Worm (Caenorhabditis elegans) whole organism, L1 larva: Measurements from ENCODE around the gene B0244.16.

Experiments
- C04F5.9 ChIP-seq: sonication (generic microtip); optimal IDR thresholded peaks from 2 replicates; lab custom pipeline; 2016; ENCODE audit warnings: missing genetic modification characterization, missing compliant biosample characterization
- C16A3.4 ChIP-seq: fragments of 150-350 bp; optimal IDR thresholded peaks from 2 replicates; lab custom pipeline; 2014; ENCODE audit warnings: missing biosample characterization, missing genetic modification characterization
- F16B12.6 ChIP-seq: fragments of 150-350 bp; optimal IDR thresholded peaks from 2 replicates; lab custom pipeline; 2014; ENCODE audit warnings: missing biosample characterization, missing genetic modification characterization
- aha-1 ChIP-seq: fragments of 150-350 bp; optimal IDR thresholded peaks from 2 replicates; lab custom pipeline; 2014; ENCODE audit warnings: missing biosample characterization, missing genetic modification characterization
- alr-1 ChIP-seq: fragments of 200-800 bp; sonication (Bioruptor generic); optimal IDR thresholded peaks from 2 replicates; lab custom pipeline; 2018; ENCODE audit warnings: borderline replicate concordance, mild to moderate bottlenecking, missing genetic modification characterization, missing compliant biosample characterization
- ceh-82 ChIP-seq, 3 experiments: fragments of 150-350 bp in 1 of 3; sonication (generic microtip) in 2 of 3; optimal IDR thresholded peaks; 2 replicates each; lab custom pipeline; 2014 to 2017; ENCODE audit warnings: missing biosample characterization in 3 of 3, missing genetic modification characterization in 3 of 3
- ceh-88 ChIP-seq: fragments of 200-800 bp; sonication (Bioruptor generic); IDR thresholded peaks from 2 replicates; pipeline ENCODE4 v1.3.6; 2022; ENCODE audit warnings: missing genetic modification characterization, missing compliant biosample characterization
- ces-1 ChIP-seq: fragments of 150-350 bp; optimal IDR thresholded peaks from 2 replicates; lab custom pipeline; 2014; ENCODE audit warnings: missing biosample characterization, missing genetic modification reagents, missing genetic modification characterization
- dpl-1 ChIP-seq, 3 experiments: fragments of 150-350 bp in 2 of 3; sonication (generic microtip) in 1 of 3; optimal IDR thresholded peaks; 2 replicates each; lab custom pipeline; 2014 to 2017; ENCODE audit warnings: missing biosample characterization in 3 of 3, missing genetic modification characterization in 3 of 3, missing genetic modification reagents in 3 of 3
- dsc-1 ChIP-seq: sonication (generic microtip); optimal IDR thresholded peaks from 2 replicates; lab custom pipeline; 2016; ENCODE audit warnings: mild to moderate bottlenecking, missing genetic modification characterization, missing compliant biosample characterization
- efl-1 ChIP-seq, 4 experiments: fragments of 150-350 bp; optimal IDR thresholded peaks in 3 of 4; peaks in 1 of 4; 1 replicate in 1 of 4; 2 replicates in 3 of 4; lab custom pipeline; 2014; ENCODE audit warnings: missing biosample characterization in 2 of 4, missing genetic modification characterization in 2 of 4, missing genetic modification reagents in 2 of 4
- elt-3 ChIP-seq, 6 experiments: fragments of 150-350 bp in 1 of 6; sonication (generic microtip); optimal IDR thresholded peaks; 2 replicates each; lab custom pipeline; 2017 to 2018; ENCODE audit warnings: missing biosample characterization in 6 of 6, missing genetic modification characterization in 6 of 6, inconsistent platforms in 1 of 6
- fkh-10 ChIP-seq: sonication (generic microtip); optimal IDR thresholded peaks from 2 replicates; lab custom pipeline; 2017; ENCODE audit warnings: missing biosample characterization, missing genetic modification reagents, missing genetic modification characterization
- fkh-4 ChIP-seq: sonication (generic microtip); optimal IDR thresholded peaks from 2 replicates; lab custom pipeline; 2016; ENCODE audit warnings: missing compliant biosample characterization, missing genetic modification characterization, borderline replicate concordance
- fkh-8 ChIP-seq: sonication (generic microtip); optimal IDR thresholded peaks from 2 replicates; lab custom pipeline; 2016; ENCODE audit warnings: mild to moderate bottlenecking, missing genetic modification characterization, missing compliant biosample characterization
- grh-1 ChIP-seq: fragments of 200-800 bp; sonication (Bioruptor generic); IDR thresholded peaks from 2 replicates; pipeline ENCODE4 v1.3.6; 2022; ENCODE audit warnings: missing genetic modification reagents, missing genetic modification characterization, missing compliant biosample characterization
- irx-1 ChIP-seq: sonication (generic microtip); optimal IDR thresholded peaks from 2 replicates; lab custom pipeline; 2016; ENCODE audit warnings: missing genetic modification characterization, missing compliant biosample characterization
- isw-1 ChIP-seq: fragments of 200-800 bp; sonication (Bioruptor generic); IDR thresholded peaks from 2 replicates; pipeline ENCODE4 v1.3.6; 2022; ENCODE audit warnings: missing genetic modification characterization, missing compliant biosample characterization
- lin-14 ChIP-seq: fragments of 200-800 bp; sonication (Bioruptor generic); optimal IDR thresholded peaks from 2 replicates; lab custom pipeline; 2018; ENCODE audit warnings: mild to moderate bottlenecking, missing genetic modification characterization, moderate library complexity, missing compliant biosample characterization
- lin-35 ChIP-seq, 2 experiments: fragments of 150-350 bp; optimal IDR thresholded peaks; 2 replicates each; lab custom pipeline; 2014; ENCODE audit warnings: missing biosample characterization in 2 of 2, missing genetic modification characterization in 2 of 2, missing genetic modification reagents in 2 of 2
- lsy-2 ChIP-seq, 2 experiments: fragments of 150-350 bp; optimal IDR thresholded peaks; 2 replicates each; lab custom pipeline; 2014; ENCODE audit warnings: missing biosample characterization in 2 of 2, missing genetic modification characterization in 2 of 2
- mdl-1 ChIP-seq, 2 experiments: fragments of 150-350 bp; optimal IDR thresholded peaks; 2 replicates each; lab custom pipeline; 2014 to 2017; ENCODE audit warnings: missing biosample characterization in 2 of 2, missing genetic modification characterization in 2 of 2, inconsistent platforms in 1 of 2
- mep-1 ChIP-seq: fragments of 150-350 bp; optimal IDR thresholded peaks from 2 replicates; lab custom pipeline; 2014; ENCODE audit warnings: missing biosample characterization, missing genetic modification characterization
- nhr-11 ChIP-seq: fragments of 150-350 bp; optimal IDR thresholded peaks from 2 replicates; lab custom pipeline; 2014; ENCODE audit warnings: missing biosample characterization, missing genetic modification characterization
- nhr-12 ChIP-seq: sonication (generic microtip); optimal IDR thresholded peaks from 2 replicates; lab custom pipeline; 2017; ENCODE audit warnings: missing biosample characterization, missing genetic modification characterization
- nhr-20 ChIP-seq: sonication (generic microtip); optimal IDR thresholded peaks from 2 replicates; lab custom pipeline; 2016; ENCODE audit warnings: mild to moderate bottlenecking, missing genetic modification characterization, missing compliant biosample characterization
- nhr-76 ChIP-seq: sonication (generic microtip); optimal IDR thresholded peaks from 2 replicates; lab custom pipeline; 2017; ENCODE audit warnings: missing biosample characterization, missing genetic modification characterization
- pax-3 ChIP-seq: fragments of 200-800 bp; sonication (Bioruptor generic); optimal IDR thresholded peaks from 2 replicates; lab custom pipeline; 2018; ENCODE audit warnings: mild to moderate bottlenecking, missing genetic modification characterization, moderate library complexity, missing compliant biosample characterization
- pqm-1 ChIP-seq: sonication (generic microtip); optimal IDR thresholded peaks from 3 replicates; lab custom pipeline; 2017; ENCODE audit warnings: missing biosample characterization, missing genetic modification characterization
- rnt-1 ChIP-seq: sonication (generic microtip); optimal IDR thresholded peaks from 2 replicates; lab custom pipeline; 2016; ENCODE audit warnings: mild to moderate bottlenecking, missing genetic modification characterization, moderate library complexity, missing compliant biosample characterization
- skn-1 ChIP-seq: fragments of 150-350 bp; optimal IDR thresholded peaks from 2 replicates; lab custom pipeline; 2014; ENCODE audit warnings: missing biosample characterization, missing genetic modification characterization
- snpc-4 ChIP-seq: fragments of 150-350 bp; optimal IDR thresholded peaks from 2 replicates; lab custom pipeline; 2014; ENCODE audit warnings: missing biosample characterization, missing genetic modification characterization
- snu-23 ChIP-seq: sonication (generic microtip); optimal IDR thresholded peaks from 2 replicates; lab custom pipeline; 2016; ENCODE audit warnings: missing genetic modification characterization, missing compliant biosample characterization
- sup-37 ChIP-seq: fragments of 200-800 bp; sonication (Bioruptor generic); optimal IDR thresholded peaks from 2 replicates; lab custom pipeline; 2018; ENCODE audit warnings: mild to moderate bottlenecking, missing genetic modification characterization, missing compliant biosample characterization
- tbx-2 ChIP-seq: sonication (generic microtip); optimal IDR thresholded peaks from 2 replicates; lab custom pipeline; 2016; ENCODE audit warnings: missing genetic modification characterization, missing compliant biosample characterization
- tlp-1 ChIP-seq: fragments of 150-350 bp; optimal IDR thresholded peaks from 2 replicates; lab custom pipeline; 2014; ENCODE audit warnings: missing biosample characterization, missing genetic modification characterization
- unc-130 ChIP-seq: fragments of 150-350 bp; optimal IDR thresholded peaks from 2 replicates; lab custom pipeline; 2017; ENCODE audit warnings: missing biosample characterization, missing genetic modification characterization, inconsistent platforms
- unc-30 ChIP-seq: sonication (generic microtip); optimal IDR thresholded peaks from 2 replicates; lab custom pipeline; 2017; ENCODE audit warnings: missing biosample characterization, missing genetic modification characterization
- unc-62 ChIP-seq: fragments of 150-350 bp; optimal IDR thresholded peaks from 2 replicates; lab custom pipeline; 2014; ENCODE audit warnings: missing biosample characterization, missing genetic modification reagents, missing genetic modification characterization
- zag-1 ChIP-seq: fragments of 150-350 bp; optimal IDR thresholded peaks from 2 replicates; lab custom pipeline; 2014; ENCODE audit warnings: missing biosample characterization, missing genetic modification characterization
- zip-4 ChIP-seq: fragments of 200-800 bp; sonication (Bioruptor generic); optimal IDR thresholded peaks from 2 replicates; lab custom pipeline; 2018; ENCODE audit warnings: mild to moderate bottlenecking, missing genetic modification characterization, moderate library complexity, missing compliant biosample characterization
- ztf-11 ChIP-seq, 2 experiments: sonication (generic microtip); optimal IDR thresholded peaks; 2 replicates each; lab custom pipeline; 2016 to 2017; ENCODE audit warnings: missing genetic modification characterization in 2 of 2, missing biosample characterization in 1 of 2, missing compliant biosample characterization in 1 of 2

Gene B0244.16

ce11 chrIII:5721888-5722287 lies 18.9 kb upstream of the B0244.16 start (continued):
- TF ChIP-seq ceh-82 (tag; optimal IDR thresholded peaks at IDR 0.05; lab: Kevin White, UChicago) (peak; percentile 45 to 66 (median 60)), irx-1 (tag; lab: Kevin White, UChicago) (peak; percentile 92), nhr-12 (tag; lab: Kevin White, UChicago) (no peak), mdl-1 (tag; optimal IDR thresholded peaks at IDR 0.05; lab: Kevin White, UChicago) (peak in 1 of 2 experiments; percentile 21), pax-3 (tag; lab: Kevin White, UChicago) (peak; percentile 86), fkh-4 (tag; lab: Kevin White, UChicago) (peak; percentile 93), ceh-88 (GFP tag; lab: Robert Waterston, UW) (no peak), mep-1 (tag; lab: Kevin White, UChicago) (no peak), sup-37 (peak; percentile 52), nhr-11 (tag; lab: Kevin White, UChicago) (peak; percentile 34), fkh-10 (GFP tag; lab: Kevin White, UChicago) (peak; percentile 34), rnt-1 (tag; lab: Kevin White, UChicago) (peak; percentile 98)

ce11 chrIII:5722550-5722949 lies 18.2 kb upstream of the B0244.16 start, which contains the start of gene wrm-1:
TSS of gene wrm-1 (plus strand) at chrIII:5722850.
- no peak for TF ChIP-seq alr-1 (tag; lab: Kevin White, UChicago)
- TF ChIP-seq isw-1 (GFP tag; lab: Robert Waterston, UW): no peak
- no peak for TF ChIP-seq dsc-1 (tag; lab: Kevin White, UChicago)
- no peak for TF ChIP-seq aha-1 (tag; lab: Kevin White, UChicago)
- TF ChIP-seq dpl-1 (GFP tag; optimal IDR thresholded peaks at IDR 0.05; lab: Kevin White, UChicago): no peak

ce11 chrIII:5727827-5728226 lies 12.9 kb upstream of the B0244.16 start, which contains the start of gene egg-1:
TSS of gene egg-1 (plus strand) at chrIII:5728180.
- no peak for TF ChIP-seq lin-35 (GFP tag; optimal IDR thresholded peaks at IDR 0.05; lab: Kevin White, UChicago)
- no peak for TF ChIP-seq zag-1 (tag; lab: Kevin White, UChicago)
- no peak for TF ChIP-seq tlp-1 (tag; lab: Kevin White, UChicago)
- TF ChIP-seq grh-1 (GFP tag; lab: Robert Waterston, UW): no peak
- no peak for TF ChIP-seq nhr-20
- TF ChIP-seq ceh-82 (tag; optimal IDR thresholded peaks at IDR 0.05; lab: Kevin White, UChicago): no peak
- no peak for TF ChIP-seq efl-1 (optimal IDR thresholded peaks at IDR 0.05; lab: Kevin White, UChicago)
- no peak for TF ChIP-seq efl-1 (GFP tag; optimal IDR thresholded peaks at IDR 0.05 in 1 of 2; lab: Kevin White, UChicago)
- TF ChIP-seq nhr-76 (tag; lab: Kevin White, UChicago): no peak
- TF ChIP-seq tbx-2: no peak
- TF ChIP-seq unc-130 (tag; lab: Kevin White, UChicago): no peak
- TF ChIP-seq lin-14 (GFP tag; lab: Kevin White, UChicago): no peak
- TF ChIP-seq ztf-11 (tag; optimal IDR thresholded peaks at IDR 0.05; lab: Kevin White, UChicago): no peak
- TF ChIP-seq skn-1 (tag; lab: Kevin White, UChicago): no peak
- TF ChIP-seq pax-3 (tag; lab: Kevin White, UChicago): no peak
- TF ChIP-seq ces-1: no peak
- TF ChIP-seq C16A3.4 (tag; lab: Kevin White, UChicago): no peak
- no peak for TF ChIP-seq elt-3 (tag; optimal IDR thresholded peaks at IDR 0.05; lab: Kevin White, UChicago)
- no peak for TF ChIP-seq sup-37
- no peak for TF ChIP-seq F16B12.6 (tag; lab: Kevin White, UChicago)

- TF ChIP-seq fkh-8: no peak
- TF ChIP-seq ceh-82 (tag; optimal IDR thresholded peaks at IDR 0.05; lab: Kevin White, UChicago): no peak
- TF ChIP-seq snpc-4 (tag; lab: Kevin White, UChicago): no peak
- TF ChIP-seq unc-62 (GFP tag; lab: Kevin White, UChicago): no peak
- no peak for TF ChIP-seq unc-30 (tag; lab: Kevin White, UChicago)
- no peak for TF ChIP-seq pax-3 (tag; lab: Kevin White, UChicago)
- TF ChIP-seq grh-1 (GFP tag; lab: Robert Waterston, UW): no peak
- TF ChIP-seq zip-4 (GFP tag; lab: Kevin White, UChicago): no peak
- no peak for TF ChIP-seq C04F5.9
- TF ChIP-seq nhr-20: no peak
- TF ChIP-seq snu-23 (GFP tag; lab: Kevin White, UChicago): no peak
- TF ChIP-seq lsy-2 (tag; optimal IDR thresholded peaks at IDR 0.05; lab: Kevin White, UChicago): no peak
- TF ChIP-seq ceh-88 (GFP tag; lab: Robert Waterston, UW): no peak
- no peak for TF ChIP-seq pqm-1 (tag; lab: Kevin White, UChicago)
- TF ChIP-seq, all 84 proteins: peak for 0
Measured at ce11 chrIII:5729367-5729766, 11.4 kb upstream of the B0244.16 start.
